Worm (Caenorhabditis elegans): ENCODE results near the gene ZK105.14.

Gene ZK105.14

DNA sequence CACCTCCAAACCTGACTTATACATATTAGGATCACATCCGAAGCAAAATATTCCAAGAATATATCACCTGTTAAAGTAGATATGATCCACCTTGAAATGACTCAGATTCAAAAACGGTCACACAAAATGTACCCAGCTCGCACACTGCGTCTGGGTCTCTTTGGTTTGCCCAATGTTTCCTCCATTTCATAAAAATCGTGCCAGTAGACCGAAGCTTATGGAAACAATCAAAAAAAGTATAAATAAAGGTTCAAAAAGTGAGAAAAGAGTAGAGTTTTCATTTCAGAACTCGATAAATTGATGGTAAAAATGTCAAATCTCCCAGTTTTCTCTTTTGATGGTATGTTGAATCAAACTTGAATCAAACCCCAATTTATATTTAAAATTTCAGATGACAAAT is 15.9 kb upstream of the ZK105.14 start, which contains the start of gene srr-9:
srr-9 (plus strand) TSS at position 301 of the 400 bp plus-strand sequence.
- TF ChIP-seq mdl-1 (tag; optimal IDR thresholded peaks at IDR 0.05) (no peak), R02D3.7 (tag; optimal IDR thresholded peaks at IDR 0.05) (no peak), fkh-10 (GFP tag; optimal IDR thresholded peaks at IDR 0.05) (no peak), ceh-82 (tag; optimal IDR thresholded peaks at IDR 0.05) (no peak), nhr-28 (tag; optimal IDR thresholded peaks at IDR 0.05) (no peak)

DNA sequence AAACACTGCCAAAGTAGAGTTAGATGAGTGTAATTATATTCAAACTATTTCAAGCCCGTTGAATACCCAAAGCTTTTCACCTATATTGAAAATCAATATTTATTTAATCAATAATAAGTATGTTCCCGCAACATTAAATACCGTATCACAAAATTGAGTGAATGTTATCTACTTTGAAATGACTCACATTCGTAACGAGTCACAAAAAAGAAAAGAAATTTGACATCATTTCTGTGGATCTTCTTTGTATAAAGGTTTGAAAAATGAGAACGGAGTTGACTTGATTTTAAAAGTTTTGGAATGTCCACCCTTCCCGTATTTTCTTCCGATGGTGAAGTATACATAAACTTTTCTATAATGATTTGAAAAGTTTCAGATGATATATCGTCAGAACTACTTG is 13.5 kb upstream of the ZK105.14 start, which contains the start of gene srr-10:
srr-10 (plus strand) TSS at position 301 of the 400 bp plus-strand sequence.
- TF ChIP-seq ceh-28 (tag; optimal IDR thresholded peaks at IDR 0.05) (no peak), nhr-28 (tag; optimal IDR thresholded peaks at IDR 0.05) (no peak), nhr-43 (tag; optimal IDR thresholded peaks at IDR 0.05; ENCODE audit: poor library complexity, severe bottlenecking) (no peak), hmg-11 (tag; optimal IDR thresholded peaks at IDR 0.05) (no peak), nhr-12 (tag; optimal IDR thresholded peaks at IDR 0.05) (no peak), jun-1 (tag; optimal IDR thresholded peaks at IDR 0.05) (no peak), zag-1 (tag; optimal IDR thresholded peaks at IDR 0.05) (no peak), snpc-4 (tag; optimal IDR thresholded peaks at IDR 0.05) (no peak), nfya-1 (tag; optimal IDR thresholded peaks at IDR 0.05; ENCODE audit: insufficient read depth) (no peak), pha-4 (tag; optimal IDR thresholded peaks at IDR 0.05) (no peak), skn-1 (tag; optimal IDR thresholded peaks at IDR 0.05) (no peak), fos-1 (tag; optimal IDR thresholded peaks at IDR 0.05) (no peak), lin-15B (tag; optimal IDR thresholded peaks at IDR 0.05) (no peak)

ce11 chrV:7734909-7735308 is 13.1 kb upstream of the ZK105.14 start, which contains the start of gene clic-1:
clic-1 (minus strand) TSS chrV:7734911.
- TF ChIP-seq nhr-28 (tag; optimal IDR thresholded peaks at IDR 0.05) = no peak
- no peak for TF ChIP-seq tbx-2 (tag; optimal IDR thresholded peaks at IDR 0.05)
- no peak for TF ChIP-seq pqm-1 (tag; optimal IDR thresholded peaks at IDR 0.05)
- TF ChIP-seq unc-62 (GFP tag; optimal IDR thresholded peaks at IDR 0.05) = no peak
- no peak for TF ChIP-seq nhr-77 (tag; optimal IDR thresholded peaks at IDR 0.05)
- peak; percentile 31 for TF ChIP-seq fkh-10 (GFP tag; optimal IDR thresholded peaks at IDR 0.05)
- no peak for TF ChIP-seq sea-2 (GFP tag; optimal IDR thresholded peaks at IDR 0.05)
- TF ChIP-seq eor-1 (tag; optimal IDR thresholded peaks at IDR 0.05) = no peak
- TF ChIP-seq lin-39 (tag; optimal IDR thresholded peaks at IDR 0.05) = peak; percentile 82
- no peak for TF ChIP-seq lsy-12 (tag; optimal IDR thresholded peaks at IDR 0.05)
- peak; percentile 83 for TF ChIP-seq skn-1 (tag; optimal IDR thresholded peaks at IDR 0.05)
- peak; percentile 4 for TF ChIP-seq elt-2 (tag; optimal IDR thresholded peaks at IDR 0.05)
- no peak for TF ChIP-seq nhr-67 (tag; optimal IDR thresholded peaks at IDR 0.05)
- TF ChIP-seq ztf-4 (tag; optimal IDR thresholded peaks at IDR 0.05) = no peak
- TF ChIP-seq daf-12 (tag; optimal IDR thresholded peaks at IDR 0.05) = no peak
- peak; percentile 28 for TF ChIP-seq ama-1 (optimal IDR thresholded peaks at IDR 0.05)
- TF ChIP-seq mdl-1 (tag; optimal IDR thresholded peaks at IDR 0.05) = no peak
- TF ChIP-seq fos-1 (tag; optimal IDR thresholded peaks at IDR 0.05) = no peak
- TF ChIP-seq egl-27 (tag; optimal IDR thresholded peaks at IDR 0.05) = no peak
- TF ChIP-seq nhr-43 (tag; optimal IDR thresholded peaks at IDR 0.05; ENCODE audit: poor library complexity, severe bottlenecking) = no peak
- peak; percentile 76 for TF ChIP-seq nfya-1 (tag; optimal IDR thresholded peaks at IDR 0.05; ENCODE audit: insufficient read depth)
- no peak for TF ChIP-seq unc-39 (tag; optimal IDR thresholded peaks at IDR 0.05)
- TF ChIP-seq nhr-237 (tag; optimal IDR thresholded peaks at IDR 0.05) = no peak
- peak; percentile 5 for TF ChIP-seq ceh-28 (tag; optimal IDR thresholded peaks at IDR 0.05)
- no peak for TF ChIP-seq zag-1 (tag; optimal IDR thresholded peaks at IDR 0.05)
- no peak for TF ChIP-seq nhr-76 (tag; optimal IDR thresholded peaks at IDR 0.05)
- peak; percentile 7 for TF ChIP-seq snpc-4 (tag; optimal IDR thresholded peaks at IDR 0.05)
- TF ChIP-seq aly-2 (tag; optimal IDR thresholded peaks at IDR 0.05) = no peak
- no peak for TF ChIP-seq mml-1 (tag; optimal IDR thresholded peaks at IDR 0.05)
- no peak for TF ChIP-seq fkh-2 (tag; optimal IDR thresholded peaks at IDR 0.05)
- TF ChIP-seq ZK546.5 (tag; optimal IDR thresholded peaks at IDR 0.05) = no peak
- peak; percentile 64 for TF ChIP-seq lin-15B (tag; optimal IDR thresholded peaks at IDR 0.05)
- TF ChIP-seq ceh-9 (tag; optimal IDR thresholded peaks at IDR 0.05) = no peak
- TF ChIP-seq jun-1 (tag; optimal IDR thresholded peaks at IDR 0.05) = no peak
- no peak for TF ChIP-seq nhr-11 (tag; optimal IDR thresholded peaks at IDR 0.05)
- peak; percentile 66 for TF ChIP-seq nhr-23 (tag; optimal IDR thresholded peaks at IDR 0.05)
- TF ChIP-seq pha-4 (tag; optimal IDR thresholded peaks at IDR 0.05) = peak; percentile 77
- peak; percentile 23 for TF ChIP-seq egl-5 (tag; optimal IDR thresholded peaks at IDR 0.05)
- TF ChIP-seq ceh-82 (tag; optimal IDR thresholded peaks at IDR 0.05) = no peak
- no peak for TF ChIP-seq R02D3.7 (tag; optimal IDR thresholded peaks at IDR 0.05)
- no peak for TF ChIP-seq elt-3 (tag; optimal IDR thresholded peaks at IDR 0.05)
- TF ChIP-seq elt-1 (tag; optimal IDR thresholded peaks at IDR 0.05) = no peak
- peak; percentile 57 for TF ChIP-seq hmg-11 (tag; optimal IDR thresholded peaks at IDR 0.05)
- peak; percentile 65 for TF ChIP-seq nhr-25 (tag; optimal IDR thresholded peaks at IDR 0.05)
- TF ChIP-seq ztf-11 (tag; optimal IDR thresholded peaks at IDR 0.05) = no peak
- TF ChIP-seq ceh-16 (tag; optimal IDR thresholded peaks at IDR 0.05) = no peak
- TF ChIP-seq nhr-12 (tag; optimal IDR thresholded peaks at IDR 0.05) = no peak
